Worm (Caenorhabditis elegans): Measurements from ENCODE around the gene mdl-1.

DNA sequence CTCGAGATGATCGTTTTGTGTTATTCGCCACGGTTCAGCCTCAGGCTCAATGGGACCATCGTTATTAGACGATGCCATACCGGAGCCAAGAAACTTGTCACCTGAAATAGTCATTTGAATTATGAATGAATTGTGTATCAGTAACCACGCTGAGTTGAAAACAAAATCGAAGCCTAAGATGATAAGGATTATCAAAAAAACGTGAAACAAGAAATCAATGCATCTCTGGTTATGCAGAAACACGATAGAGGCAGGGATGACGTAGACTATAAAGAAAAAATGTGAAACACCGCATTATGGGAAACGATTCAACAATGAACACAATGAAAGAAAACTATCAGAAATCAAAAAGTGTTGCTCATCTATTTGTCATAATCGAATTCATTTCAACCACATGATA, 19.2 kb upstream of the mdl-1 start, which contains the start of gene smf-1:
- TF ChIP-seq him-1 (tag; optimal IDR thresholded peaks at IDR 0.05) = no peak
- TF ChIP-seq W03F9.2 (tag; optimal IDR thresholded peaks at IDR 0.05) = no peak
- TF ChIP-seq dao-5 (tag; optimal IDR thresholded peaks at IDR 0.05) = no peak
